Fruit fly (Drosophila melanogaster) whole organism, embryonic: ENCODE results near the gene slp1.
A peak's percentile ranks its signal among the peaks of the same experiment; 100 is the strongest.

Source experiments
- ATbp ChIP-seq: fragments of 200-800 bp; sonication (Bioruptor generic); optimal IDR thresholded peaks from 2 replicates; lab custom pipeline; 2017; ENCODE audit warnings: missing biosample characterization, mild to moderate bottlenecking, missing genetic modification characterization, missing genetic modification reagents
- Asciz ChIP-seq: fragments of 200-800 bp; sonication (Bioruptor generic); optimal IDR thresholded peaks from 2 replicates; lab custom pipeline; 2017; ENCODE audit warnings: missing biosample characterization, mild to moderate bottlenecking, missing genetic modification characterization, missing genetic modification reagents
- Atf-2 ChIP-seq: fragments of 200-800 bp; sonication (Bioruptor generic); optimal IDR thresholded peaks from 2 replicates; lab custom pipeline; 2016; ENCODE audit warnings: missing biosample characterization, missing genetic modification characterization
- B-H2 ChIP-seq: fragments of 200-800 bp; sonication (Bioruptor generic); optimal IDR thresholded peaks from 2 replicates; lab custom pipeline; 2018; ENCODE audit warnings: missing biosample characterization, mild to moderate bottlenecking, missing genetic modification characterization
- CG10462 ChIP-seq: fragments of 200-800 bp; sonication (Bioruptor generic); optimal IDR thresholded peaks from 2 replicates; lab custom pipeline; 2016; ENCODE audit warnings: missing biosample characterization, missing genetic modification characterization
- CG11085 ChIP-seq: fragments of 200-800 bp; sonication (Bioruptor generic); IDR thresholded peaks from 2 replicates; pipeline ENCODE4 v1.3.6; 2022; ENCODE audit warnings: missing biosample characterization, missing genetic modification characterization
- CG11504 ChIP-seq: fragments of 200-800 bp; sonication (Bioruptor generic); optimal IDR thresholded peaks from 3 replicates; lab custom pipeline; 2019; ENCODE audit warnings: missing biosample characterization, mild to moderate bottlenecking, missing genetic modification characterization, moderate library complexity
- CG11696 ChIP-seq: fragments of 200-800 bp; sonication (Bioruptor generic); IDR thresholded peaks from 2 replicates; pipeline ENCODE4 v1.3.6; 2022; ENCODE audit warnings: missing biosample characterization, missing genetic modification characterization
- CG12104 ChIP-seq: fragments of 200-800 bp; sonication (Bioruptor generic); optimal IDR thresholded peaks from 3 replicates; lab custom pipeline; 2016; ENCODE audit warnings: missing biosample characterization, missing genetic modification characterization
- CG12299 ChIP-seq: fragments of 200-800 bp; sonication (Bioruptor generic); optimal IDR thresholded peaks from 2 replicates; lab custom pipeline; 2018; ENCODE audit warnings: missing biosample characterization, mild to moderate bottlenecking, missing genetic modification characterization
- CG13775 ChIP-seq: fragments of 200-800 bp; sonication (Bioruptor generic); optimal IDR thresholded peaks from 3 replicates; lab custom pipeline; 2017; ENCODE audit warnings: missing biosample characterization, mild to moderate bottlenecking, missing genetic modification characterization
- CG14965 ChIP-seq: fragments of 200-800 bp; sonication (Bioruptor generic); optimal IDR thresholded peaks from 2 replicates; lab custom pipeline; 2016; ENCODE audit warnings: missing biosample characterization, missing genetic modification characterization, borderline replicate concordance
- CG15269 ChIP-seq: fragments of 200-800 bp; sonication (Bioruptor generic); optimal IDR thresholded peaks from 2 replicates; lab custom pipeline; 2018; ENCODE audit warnings: missing biosample characterization, mild to moderate bottlenecking, missing genetic modification characterization, moderate library complexity
- CG18262 ChIP-seq: fragments of 200-800 bp; optimal IDR thresholded peaks from 3 replicates; lab custom pipeline; 2019; ENCODE audit warnings: missing biosample characterization, mild to moderate bottlenecking, missing genetic modification characterization, moderate library complexity
- CG2678 ChIP-seq: fragments of 200-800 bp; sonication (Bioruptor generic); optimal IDR thresholded peaks from 3 replicates; lab custom pipeline; 2019; ENCODE audit warnings: missing biosample characterization, mild to moderate bottlenecking, missing genetic modification characterization, moderate library complexity
- CG30403 ChIP-seq: fragments of 200-800 bp; sonication (Bioruptor generic); optimal IDR thresholded peaks from 3 replicates; lab custom pipeline; 2016; ENCODE audit warnings: missing biosample characterization, missing genetic modification characterization
- CG3281 ChIP-seq: fragments of 200-800 bp; sonication (Bioruptor generic); optimal IDR thresholded peaks from 3 replicates; lab custom pipeline; 2017; ENCODE audit warnings: missing biosample characterization, mild to moderate bottlenecking, missing genetic modification characterization
- CG5180 ChIP-seq: fragments of 200-800 bp; sonication (Bioruptor generic); optimal IDR thresholded peaks from 3 replicates; lab custom pipeline; 2017; ENCODE audit warnings: missing biosample characterization, missing genetic modification characterization, mild to moderate bottlenecking, moderate library complexity, missing genetic modification reagents
- CG6683 ChIP-seq: fragments of 200-800 bp; sonication (Bioruptor generic); optimal IDR thresholded peaks from 2 replicates; lab custom pipeline; 2017; ENCODE audit warnings: missing biosample characterization, mild to moderate bottlenecking, missing genetic modification characterization, missing genetic modification reagents
- CG6813 ChIP-seq: fragments of 200-800 bp; sonication (Bioruptor generic); optimal IDR thresholded peaks from 2 replicates; lab custom pipeline; 2017; ENCODE audit warnings: missing biosample characterization, missing genetic modification characterization, mild to moderate bottlenecking, moderate library complexity, missing genetic modification reagents
- CG6854 ChIP-seq: fragments of 200-800 bp; sonication (Bioruptor generic); optimal IDR thresholded peaks from 3 replicates; lab custom pipeline; 2017; ENCODE audit warnings: missing biosample characterization, mild to moderate bottlenecking, missing genetic modification characterization
- CG7357 ChIP-seq: fragments of 200-800 bp; sonication (Bioruptor generic); IDR thresholded peaks from 3 replicates; pipeline ENCODE4 v1.3.6; 2022; ENCODE audit warnings: missing biosample characterization, missing genetic modification characterization
- CG8089 ChIP-seq: fragments of 200-800 bp; sonication (Bioruptor generic); optimal IDR thresholded peaks from 3 replicates; lab custom pipeline; 2016; ENCODE audit warnings: missing biosample characterization, missing genetic modification characterization
- CG8290 ChIP-seq, 3 experiments: fragments of 200-800 bp; sonication (Bioruptor generic); optimal IDR thresholded peaks; 2 replicates each; lab custom pipeline; 2016 to 2019; ENCODE audit warnings: missing biosample characterization in 3 of 3, missing genetic modification characterization in 3 of 3, mild to moderate bottlenecking in 2 of 3, moderate library complexity in 1 of 3
- CG8388 ChIP-seq: fragments of 200-800 bp; sonication (Bioruptor generic); optimal IDR thresholded peaks from 2 replicates; lab custom pipeline; 2019; ENCODE audit warnings: missing biosample characterization, mild to moderate bottlenecking, missing genetic modification characterization, moderate library complexity
- CG9727 ChIP-seq: fragments of 200-800 bp; sonication (Bioruptor generic); optimal IDR thresholded peaks from 3 replicates; lab custom pipeline; 2017; ENCODE audit warnings: missing biosample characterization, mild to moderate bottlenecking, missing genetic modification characterization
- CG9797 ChIP-seq: fragments of 200-800 bp; sonication (Bioruptor generic); optimal IDR thresholded peaks from 3 replicates; lab custom pipeline; 2018; ENCODE audit warnings: missing biosample characterization, mild to moderate bottlenecking, missing genetic modification characterization
- D19B ChIP-seq: fragments of 200-800 bp; sonication (Bioruptor generic); optimal IDR thresholded peaks from 2 replicates; lab custom pipeline; 2017; ENCODE audit warnings: missing biosample characterization, mild to moderate bottlenecking, missing genetic modification characterization
- Hr51 ChIP-seq, 2 experiments: fragments of 200-800 bp; sonication (Bioruptor generic); optimal IDR thresholded peaks; 2 replicates in 1 of 2; 3 replicates in 1 of 2; lab custom pipeline; 2016 to 2018; ENCODE audit warnings: missing biosample characterization in 2 of 2, missing genetic modification characterization in 2 of 2, mild to moderate bottlenecking in 1 of 2, moderate library complexity in 1 of 2
- MESR4 ChIP-seq: fragments of 200-800 bp; sonication (Bioruptor generic); optimal IDR thresholded peaks from 2 replicates; lab custom pipeline; 2018; ENCODE audit warnings: missing biosample characterization, mild to moderate bottlenecking, missing genetic modification characterization, moderate library complexity
- MTF-1 ChIP-seq: fragments of 200-800 bp; sonication (Bioruptor generic); optimal IDR thresholded peaks from 2 replicates; lab custom pipeline; 2018; ENCODE audit warnings: missing biosample characterization, mild to moderate bottlenecking, missing genetic modification characterization, borderline replicate concordance
- NK7.1 ChIP-seq: fragments of 200-800 bp; sonication (Bioruptor generic); optimal IDR thresholded peaks from 3 replicates; lab custom pipeline; 2016; ENCODE audit warnings: missing biosample characterization, missing genetic modification characterization
- Oli ChIP-seq: fragments of 200-800 bp; sonication (Bioruptor generic); optimal IDR thresholded peaks from 2 replicates; lab custom pipeline; 2018; ENCODE audit warnings: missing biosample characterization, mild to moderate bottlenecking, missing genetic modification characterization, moderate library complexity
- PHDP ChIP-seq: fragments of 200-800 bp; sonication (Bioruptor generic); optimal IDR thresholded peaks from 3 replicates; lab custom pipeline; 2018; ENCODE audit warnings: missing biosample characterization, mild to moderate bottlenecking, missing genetic modification characterization, moderate library complexity
- Rx ChIP-seq: fragments of 200-800 bp; sonication (Bioruptor generic); IDR thresholded peaks from 2 replicates; pipeline ENCODE4 v1.3.6; 2022; ENCODE audit warnings: missing biosample characterization, missing genetic modification characterization
- Side ChIP-seq: fragments of 200-800 bp; sonication (Bioruptor generic); optimal IDR thresholded peaks from 2 replicates; lab custom pipeline; 2016; ENCODE audit warnings: missing biosample characterization, missing genetic modification characterization
- Vsx1 ChIP-seq: fragments of 200-800 bp; sonication (Bioruptor generic); optimal IDR thresholded peaks from 2 replicates; lab custom pipeline; 2017; ENCODE audit warnings: missing biosample characterization, mild to moderate bottlenecking, missing genetic modification characterization, missing genetic modification reagents
- crc ChIP-seq: fragments of 200-800 bp; sonication (Bioruptor generic); optimal IDR thresholded peaks from 2 replicates; lab custom pipeline; 2016; ENCODE audit warnings: missing biosample characterization, missing genetic modification characterization
- fd96Cb ChIP-seq: fragments of 200-800 bp; sonication (Bioruptor generic); optimal IDR thresholded peaks from 2 replicates; lab custom pipeline; 2018; ENCODE audit warnings: missing biosample characterization, mild to moderate bottlenecking, missing genetic modification characterization, moderate library complexity
- grau ChIP-seq: fragments of 200-800 bp; optimal IDR thresholded peaks from 3 replicates; lab custom pipeline; 2019; ENCODE audit warnings: missing biosample characterization, mild to moderate bottlenecking, missing genetic modification characterization, moderate library complexity
- nmo ChIP-seq: fragments of 200-800 bp; sonication (Bioruptor generic); optimal IDR thresholded peaks from 2 replicates; lab custom pipeline; 2018; ENCODE audit warnings: missing biosample characterization, mild to moderate bottlenecking, missing genetic modification characterization, moderate library complexity
- p53 ChIP-seq: fragments of 200-800 bp; sonication (Bioruptor generic); optimal IDR thresholded peaks from 2 replicates; lab custom pipeline; 2016; ENCODE audit warnings: missing biosample characterization, missing genetic modification characterization
- seq ChIP-seq: fragments of 200-800 bp; sonication (Bioruptor generic); IDR thresholded peaks from 2 replicates; pipeline ENCODE4 v1.3.6; 2022; ENCODE audit warnings: missing biosample characterization, missing genetic modification characterization
- sqz ChIP-seq: fragments of 200-800 bp; sonication (Bioruptor generic); optimal IDR thresholded peaks from 3 replicates; lab custom pipeline; 2018; ENCODE audit warnings: missing biosample characterization, mild to moderate bottlenecking, missing genetic modification characterization
- stc ChIP-seq: fragments of 200-800 bp; sonication (Bioruptor generic); IDR thresholded peaks from 2 replicates; pipeline ENCODE4 v1.3.6; 2022; ENCODE audit warnings: missing biosample characterization, missing genetic modification characterization
- twi ChIP-seq: fragments of 200-800 bp; optimal IDR thresholded peaks from 2 replicates; lab custom pipeline; 2019; ENCODE audit warnings: missing biosample characterization, mild to moderate bottlenecking, missing genetic modification characterization, moderate library complexity
- unpg ChIP-seq: fragments of 200-800 bp; sonication (Bioruptor generic); optimal IDR thresholded peaks from 3 replicates; lab custom pipeline; 2018; ENCODE audit warnings: missing biosample characterization, mild to moderate bottlenecking, missing genetic modification characterization, moderate library complexity
- yki ChIP-seq: fragments of >200 bp; optimal IDR thresholded peaks from 3 replicates; lab custom pipeline; 2018

slp1 gene

DNA sequence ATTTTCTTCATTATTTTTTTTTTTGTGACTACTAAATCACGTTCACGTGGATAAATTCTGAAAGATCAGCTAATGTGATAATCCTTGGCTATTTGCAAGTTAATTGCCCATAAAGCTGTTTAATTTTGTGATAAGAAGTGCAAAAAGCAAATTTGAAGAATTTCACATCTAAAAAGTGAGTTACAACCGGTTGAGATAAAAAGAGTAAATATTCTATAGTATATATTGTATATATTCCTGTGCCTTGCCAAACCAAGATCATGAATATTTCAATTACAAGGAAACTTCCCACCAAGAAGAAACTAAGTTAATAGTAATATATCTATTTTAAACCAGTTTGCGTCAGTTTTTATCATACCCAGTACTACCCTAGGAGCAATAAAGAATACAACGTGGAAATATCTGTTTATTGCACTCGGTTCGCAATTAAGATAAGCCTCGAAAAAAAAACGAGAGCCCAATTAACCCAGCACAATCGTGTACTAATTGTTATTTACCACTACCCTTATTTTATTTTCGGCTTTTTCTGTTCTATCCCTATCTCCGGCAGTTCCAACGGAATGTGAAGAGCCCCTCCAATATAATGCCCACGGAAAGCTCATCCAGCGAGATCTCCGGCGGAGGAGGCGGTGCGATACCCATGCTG is 46.2 kb upstream of the slp1 start:
- peak; percentile 69 for TF ChIP-seq sqz
- no peak for TF ChIP-seq CG7357 (GFP tag; lab: Robert Waterston, UW)
- no peak for TF ChIP-seq yki (lab: Kevin White, UChicago)
- TF ChIP-seq CG12104, result peak; percentile 45
- TF ChIP-seq CG11696 (GFP tag; lab: Robert Waterston, UW), result no peak
- peak; percentile 36 for TF ChIP-seq CG18262 (tag; lab: Kevin White, UChicago)
- TF ChIP-seq NK7.1 (GFP tag; lab: Kevin White, UChicago), result no peak
- no peak for TF ChIP-seq CG11085 (GFP tag; lab: Robert Waterston, UW)
- TF ChIP-seq stc, result no peak
- TF ChIP-seq Rx, result no peak
- no peak for TF ChIP-seq CG12299
- TF ChIP-seq Oli, result peak; percentile 27
- TF ChIP-seq CG9727 (GFP tag; lab: Kevin White, UChicago), result peak; percentile 39
- TF ChIP-seq CG8089, result no peak
- peak; percentile 52 for TF ChIP-seq CG13775 (GFP tag; lab: Kevin White, UChicago)
- TF ChIP-seq B-H2 (GFP tag; lab: Kevin White, UChicago), result peak; percentile 56
- no peak for TF ChIP-seq CG9797 (GFP tag; lab: Kevin White, UChicago)
- TF ChIP-seq Asciz, result no peak
- TF ChIP-seq fd96Cb (tag; lab: Kevin White, UChicago), result no peak
- peak; percentile 4 for TF ChIP-seq CG3281
- peak; percentile 17 for TF ChIP-seq nmo
- no peak for TF ChIP-seq twi (tag; lab: Kevin White, UChicago)
- no peak for TF ChIP-seq Atf-2
- peak; percentile 34 for TF ChIP-seq grau (tag; lab: Kevin White, UChicago)
- no peak for TF ChIP-seq CG14965 (GFP tag; lab: Kevin White, UChicago)
- no peak for TF ChIP-seq CG10462 (GFP tag; lab: Kevin White, UChicago)
- no peak for TF ChIP-seq CG5180
- TF ChIP-seq D19B, result peak; percentile 94
- TF ChIP-seq PHDP, result peak; percentile 15
- TF ChIP-seq seq (GFP tag; lab: Robert Waterston, UW), result no peak
- peak; percentile 39 for TF ChIP-seq CG30403 (GFP tag; lab: Kevin White, UChicago)
- no peak for TF ChIP-seq CG6683
- peak; percentile 38 for TF ChIP-seq CG11504 (tag; lab: Kevin White, UChicago)
- no peak for TF ChIP-seq MESR4 (GFP tag; lab: Kevin White, UChicago)
- peak in 1 of 2 experiments; percentile 23 for TF ChIP-seq Hr51 (GFP tag; optimal IDR thresholded peaks at IDR 0.05; lab: Kevin White, UChicago)
- TF ChIP-seq p53, result no peak
- TF ChIP-seq CG15269 (tag; lab: Kevin White, UChicago), result peak; percentile 39
- peak; percentile 44 for TF ChIP-seq Vsx1
- no peak for TF ChIP-seq CG8388
- TF ChIP-seq CG6813 (GFP tag; lab: Kevin White, UChicago), result peak; percentile 16
- TF ChIP-seq crc (GFP tag; lab: Kevin White, UChicago), result no peak
- no peak for TF ChIP-seq ATbp
- TF ChIP-seq Side, result no peak
- peak; percentile 18 for TF ChIP-seq MTF-1
- peak; percentile 42 for TF ChIP-seq CG2678 (tag; lab: Kevin White, UChicago)
- TF ChIP-seq unpg (GFP tag; lab: Kevin White, UChicago), result peak; percentile 18
- no peak for TF ChIP-seq CG8290 (GFP tag; optimal IDR thresholded peaks at IDR 0.05; lab: Kevin White, UChicago)
- TF ChIP-seq CG8290 (tag; optimal IDR thresholded peaks at IDR 0.05; lab: Kevin White, UChicago), result peak in 1 of 2 experiments; percentile 20
- no peak for TF ChIP-seq CG6854 (GFP tag; lab: Kevin White, UChicago)
